Worm (Caenorhabditis elegans) whole organism, young adult: Measurements from ENCODE around the gene irld-24.

Source experiments
- F10E7.11 ChIP-seq: sonication (generic microtip); optimal IDR thresholded peaks from 2 replicates; lab custom pipeline; 2017; ENCODE audit warnings: mild to moderate bottlenecking, missing genetic modification characterization, moderate library complexity, missing compliant biosample characterization
- F23B12.7 ChIP-seq: sonication (generic microtip); optimal IDR thresholded peaks from 2 replicates; lab custom pipeline; 2017; ENCODE audit warnings: missing genetic modification characterization, mild to moderate bottlenecking, missing compliant biosample characterization, antibody characterized with exemption, moderate library complexity; ENCODE audit not compliant: insufficient read depth
- hmg-20 ChIP-seq: fragments of 200-800 bp; sonication (Bioruptor generic); IDR thresholded peaks from 2 replicates; pipeline ENCODE4 v1.3.6; 2022; ENCODE audit warnings: missing genetic modification reagents, missing genetic modification characterization, missing compliant biosample characterization
- lin-54 ChIP-seq: fragments of 200-800 bp; sonication (Bioruptor generic); optimal IDR thresholded peaks from 2 replicates; lab custom pipeline; 2018; ENCODE audit warnings: mild to moderate bottlenecking, missing genetic modification characterization, missing compliant biosample characterization
- unc-62 ChIP-seq: fragments of 150-350 bp; optimal IDR thresholded peaks from 2 replicates; lab custom pipeline; 2014; ENCODE audit warnings: missing biosample characterization, missing genetic modification reagents, missing genetic modification characterization

DNA sequence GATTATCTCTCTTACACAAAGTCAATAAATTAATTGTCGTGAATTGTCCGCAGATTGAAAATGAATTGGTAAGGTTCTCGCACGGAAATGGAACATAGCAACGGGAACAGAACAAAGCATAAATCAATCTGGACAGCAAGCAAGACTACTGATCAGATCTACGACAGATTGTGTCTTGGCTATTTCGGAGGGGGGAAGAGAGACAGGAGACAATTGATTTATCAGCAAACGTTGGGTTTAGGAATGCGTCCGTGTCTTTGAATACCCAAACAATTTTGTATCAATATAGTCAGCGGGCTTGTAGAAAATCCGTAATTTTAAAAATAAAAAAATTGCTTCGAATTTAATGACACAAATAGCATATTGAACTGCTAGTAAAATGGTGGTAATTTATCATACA, 45.1 kb upstream of the irld-24 start:
- TF ChIP-seq F10E7.11 (tag; lab: Kevin White, UChicago), result no peak
- TF ChIP-seq unc-62, result no peak
- TF ChIP-seq hmg-20, result no peak
- TF ChIP-seq F23B12.7 (tag; lab: Kevin White, UChicago), result no peak
- TF ChIP-seq lin-54, result no peak
